Fruit fly (Drosophila melanogaster) whole organism, prepupa: ENCODE results near the gene CG32295.

ENCODE experiments used
- Blimp-1 ChIP-seq: fragments of 200-800 bp; sonication (Bioruptor generic); optimal IDR thresholded peaks from 3 replicates; lab custom pipeline; 2017; ENCODE audit warnings: missing biosample characterization, missing genetic modification characterization, mild to moderate bottlenecking, moderate library complexity, missing genetic modification reagents
- CG10631 ChIP-seq: fragments of 200-800 bp; sonication (Bioruptor generic); optimal IDR thresholded peaks from 2 replicates; lab custom pipeline; 2016; ENCODE audit warnings: missing biosample characterization, missing genetic modification characterization
- CG10669 ChIP-seq: fragments of 200-800 bp; sonication (Bioruptor generic); optimal IDR thresholded peaks from 3 replicates; lab custom pipeline; 2018; ENCODE audit warnings: missing biosample characterization, mild to moderate bottlenecking, missing genetic modification characterization, moderate library complexity
- CG11902 ChIP-seq: fragments of 200-800 bp; sonication (Bioruptor generic); optimal IDR thresholded peaks from 3 replicates; lab custom pipeline; 2016; ENCODE audit warnings: missing biosample characterization, missing genetic modification characterization
- CG15336 ChIP-seq: fragments of 200-800 bp; sonication (Bioruptor generic); IDR thresholded peaks from 2 replicates; pipeline ENCODE4 v1.3.6; 2022; ENCODE audit warnings: missing biosample characterization, missing genetic modification characterization
- CG16779 ChIP-seq: fragments of 200-800 bp; sonication (Bioruptor generic); optimal IDR thresholded peaks from 3 replicates; lab custom pipeline; 2017; ENCODE audit warnings: missing biosample characterization, mild to moderate bottlenecking, missing genetic modification characterization
- CG3032 ChIP-seq: fragments of 200-800 bp; optimal IDR thresholded peaks from 2 replicates; lab custom pipeline; 2019; ENCODE audit warnings: missing biosample characterization, mild to moderate bottlenecking, missing genetic modification characterization, moderate library complexity
- CG31627 ChIP-seq: fragments of 200-800 bp; sonication (Bioruptor generic); optimal IDR thresholded peaks from 3 replicates; lab custom pipeline; 2016; ENCODE audit warnings: missing biosample characterization, missing genetic modification characterization
- CG32006 ChIP-seq: fragments of 200-800 bp; sonication (Bioruptor generic); optimal IDR thresholded peaks from 3 replicates; lab custom pipeline; 2017; ENCODE audit warnings: missing biosample characterization, mild to moderate bottlenecking, missing genetic modification characterization
- CG34406 ChIP-seq: fragments of 200-800 bp; sonication (Bioruptor generic); optimal IDR thresholded peaks from 3 replicates; lab custom pipeline; 2016; ENCODE audit warnings: missing biosample characterization, missing genetic modification characterization
- CG6163 ChIP-seq: fragments of 200-800 bp; sonication (Bioruptor generic); IDR thresholded peaks from 3 replicates; pipeline ENCODE4 v1.3.6; 2022; ENCODE audit warnings: missing biosample characterization, missing genetic modification characterization
- CG6276 ChIP-seq: fragments of 200-800 bp; sonication (Bioruptor generic); optimal IDR thresholded peaks from 2 replicates; lab custom pipeline; 2017; ENCODE audit warnings: missing biosample characterization, mild to moderate bottlenecking, missing genetic modification characterization
- CG6792 ChIP-seq: fragments of 200-800 bp; sonication (Bioruptor generic); optimal IDR thresholded peaks from 3 replicates; lab custom pipeline; 2016; ENCODE audit warnings: missing biosample characterization, missing genetic modification characterization
- CG6808 ChIP-seq: fragments of 200-800 bp; sonication (Bioruptor generic); optimal IDR thresholded peaks from 3 replicates; lab custom pipeline; 2017; ENCODE audit warnings: missing biosample characterization, missing genetic modification characterization, mild to moderate bottlenecking, moderate library complexity, missing genetic modification reagents
- CG6854 ChIP-seq: fragments of 200-800 bp; sonication (Bioruptor generic); optimal IDR thresholded peaks from 2 replicates; lab custom pipeline; 2017; ENCODE audit warnings: missing biosample characterization, mild to moderate bottlenecking, missing genetic modification characterization
- CG7368 ChIP-seq: fragments of 200-800 bp; sonication (Bioruptor generic); optimal IDR thresholded peaks from 3 replicates; lab custom pipeline; 2016; ENCODE audit warnings: missing biosample characterization, missing genetic modification characterization
- CG8319 ChIP-seq: fragments of 200-800 bp; sonication (Bioruptor generic); optimal IDR thresholded peaks from 3 replicates; lab custom pipeline; 2016; ENCODE audit warnings: missing biosample characterization, missing genetic modification characterization
- CG9139 ChIP-seq: fragments of 200-800 bp; sonication (Bioruptor generic); optimal IDR thresholded peaks from 3 replicates; lab custom pipeline; 2017; ENCODE audit warnings: missing biosample characterization, mild to moderate bottlenecking, missing genetic modification characterization
- Eip78C ChIP-seq: fragments of 200-800 bp; sonication (Bioruptor generic); peaks from one replicate; lab custom pipeline; 2016; ENCODE audit warnings: missing biosample characterization, missing genetic modification characterization
- Eip93F ChIP-seq: fragments of 200-800 bp; sonication (Bioruptor generic); optimal IDR thresholded peaks from 2 replicates; lab custom pipeline; 2016; ENCODE audit warnings: missing biosample characterization, mild to moderate bottlenecking, missing genetic modification characterization
- Ets21C ChIP-seq: fragments of 200-800 bp; sonication (Bioruptor generic); optimal IDR thresholded peaks from 3 replicates; lab custom pipeline; 2016; ENCODE audit warnings: missing biosample characterization, missing genetic modification characterization
- Gug ChIP-seq: fragments of 200-800 bp; sonication (Bioruptor generic); IDR thresholded peaks from 2 replicates; pipeline ENCODE4 v1.3.6; 2022; ENCODE audit warnings: missing biosample characterization, missing genetic modification characterization
- Hr38 ChIP-seq: sonication (Bioruptor generic); optimal IDR thresholded peaks from 2 replicates; lab custom pipeline; 2016; ENCODE audit warnings: missing biosample characterization, missing genetic modification characterization
- Hr39 ChIP-seq: fragments of 200-800 bp; sonication (Bioruptor generic); optimal IDR thresholded peaks from 2 replicates; lab custom pipeline; 2016; ENCODE audit warnings: missing biosample characterization, missing genetic modification characterization
- Hr4 ChIP-seq: fragments of 200-800 bp; sonication (Bioruptor generic); optimal IDR thresholded peaks from 3 replicates; lab custom pipeline; 2016; ENCODE audit warnings: missing biosample characterization, missing genetic modification characterization
- Lpt ChIP-seq: fragments of 200-800 bp; sonication (Bioruptor generic); optimal IDR thresholded peaks from 3 replicates; lab custom pipeline; 2016; ENCODE audit warnings: missing biosample characterization, missing genetic modification characterization
- Met ChIP-seq: fragments of 200-800 bp; sonication (Bioruptor generic); optimal IDR thresholded peaks from 3 replicates; lab custom pipeline; 2016; ENCODE audit warnings: missing biosample characterization, missing genetic modification characterization
- OdsH ChIP-seq: fragments of 200-800 bp; sonication (Bioruptor generic); optimal IDR thresholded peaks from 3 replicates; lab custom pipeline; 2016; ENCODE audit warnings: missing biosample characterization, missing genetic modification characterization
- Smox ChIP-seq: fragments of 200-800 bp; sonication (Bioruptor generic); optimal IDR thresholded peaks from 3 replicates; lab custom pipeline; 2016; ENCODE audit warnings: missing biosample characterization, missing genetic modification characterization
- Sox102F ChIP-seq: fragments of 200-800 bp; sonication (Bioruptor generic); optimal IDR thresholded peaks from 2 replicates; lab custom pipeline; 2016; ENCODE audit warnings: missing biosample characterization, mild to moderate bottlenecking, missing genetic modification characterization
- Sox15 ChIP-seq: fragments of 200-800 bp; sonication (Bioruptor generic); optimal IDR thresholded peaks from 3 replicates; lab custom pipeline; 2016; ENCODE audit warnings: missing biosample characterization, missing genetic modification characterization
- achi ChIP-seq: fragments of 200-800 bp; sonication (Bioruptor generic); optimal IDR thresholded peaks from 3 replicates; lab custom pipeline; 2016; ENCODE audit warnings: missing biosample characterization, missing genetic modification characterization
- acj6 ChIP-seq: fragments of 200-800 bp; sonication (Bioruptor generic); optimal IDR thresholded peaks from 3 replicates; lab custom pipeline; 2016; ENCODE audit warnings: missing biosample characterization, missing genetic modification characterization
- dsx ChIP-seq: fragments of 200-800 bp; optimal IDR thresholded peaks from 3 replicates; lab custom pipeline; 2019; ENCODE audit warnings: missing biosample characterization, mild to moderate bottlenecking, missing genetic modification characterization, moderate library complexity; ENCODE audit not compliant: poor library complexity, severe bottlenecking
- esn ChIP-seq: fragments of 200-800 bp; sonication (Bioruptor generic); optimal IDR thresholded peaks from 2 replicates; lab custom pipeline; 2016; ENCODE audit warnings: missing biosample characterization, mild to moderate bottlenecking, missing genetic modification characterization, moderate library complexity
- pdm3 ChIP-seq: fragments of 200-800 bp; sonication (Bioruptor generic); optimal IDR thresholded peaks from 3 replicates; lab custom pipeline; 2016; ENCODE audit warnings: missing biosample characterization, missing genetic modification characterization
- spab ChIP-seq: fragments of 200-800 bp; sonication (Bioruptor generic); optimal IDR thresholded peaks from 2 replicates; lab custom pipeline; 2017; ENCODE audit warnings: missing biosample characterization, mild to moderate bottlenecking, missing genetic modification characterization, missing genetic modification reagents
- ss ChIP-seq, 2 experiments: fragments of 200-800 bp; sonication (Bioruptor generic); optimal IDR thresholded peaks; 2 replicates in 1 of 2; 3 replicates in 1 of 2; lab custom pipeline; 2017 to 2018; ENCODE audit warnings: mild to moderate bottlenecking in 2 of 2, missing biosample characterization in 2 of 2, missing genetic modification characterization in 2 of 2, moderate library complexity in 1 of 2
- svp ChIP-seq: fragments of 200-800 bp; sonication (Bioruptor generic); peaks from one replicate; lab custom pipeline; 2016; ENCODE audit warnings: missing biosample characterization, missing genetic modification characterization
- vri ChIP-seq: fragments of 200-800 bp; sonication (Bioruptor generic); optimal IDR thresholded peaks from 3 replicates; lab custom pipeline; 2016; ENCODE audit warnings: missing biosample characterization, mild to moderate bottlenecking, missing genetic modification characterization

Gene CG32295

dm6 chr3L:2568274-2568673, 41.5 kb upstream of the CG32295 start (continued):
- TF ChIP-seq CG10669 (no peak), Lpt (peak; percentile 32), Sox102F (no peak), CG31627 (GFP tag; lab: Kevin White, UChicago) (no peak), Ets21C (GFP tag; lab: Kevin White, UChicago) (no peak), Hr39 (GFP tag; lab: Kevin White, UChicago) (no peak), CG16779 (tag; lab: Kevin White, UChicago) (no peak)
- TF ChIP-seq, all 60 proteins: peak for 11

dm6 chr3L:2567050-2567609, 40.4 kb upstream of the CG32295 start:
- TF ChIP-seq CG6808, result peak; percentile 67
- no peak for TF ChIP-seq pdm3 (GFP tag; lab: Kevin White, UChicago)
- TF ChIP-seq CG34406, result no peak
- TF ChIP-seq CG10669, result no peak
- TF ChIP-seq spab, result no peak
- no peak for TF ChIP-seq CG3032 (tag; lab: Kevin White, UChicago)
- no peak for TF ChIP-seq CG6276 (GFP tag; lab: Kevin White, UChicago)
- TF ChIP-seq CG15336 (GFP tag; lab: Robert Waterston, UW), result no peak
- peak; percentile 10 for TF ChIP-seq Eip78C
- no peak for TF ChIP-seq esn
- no peak for TF ChIP-seq acj6
- TF ChIP-seq Hr38, result no peak
- TF ChIP-seq Sox102F, result no peak
- no peak for TF ChIP-seq achi (GFP tag; lab: Kevin White, UChicago)
- no peak for TF ChIP-seq CG32006 (GFP tag; lab: Kevin White, UChicago)
- no peak for TF ChIP-seq Met (GFP tag; lab: Kevin White, UChicago)
- TF ChIP-seq CG9139 (GFP tag; lab: Kevin White, UChicago), result peak; percentile 24
- no peak for TF ChIP-seq CG7368 (GFP tag; lab: Kevin White, UChicago)
- TF ChIP-seq Sox15 (GFP tag; lab: Kevin White, UChicago), result no peak
- TF ChIP-seq CG6792, result no peak
- TF ChIP-seq Lpt, result no peak
- TF ChIP-seq CG10631, result no peak
- TF ChIP-seq OdsH, result no peak
- no peak for TF ChIP-seq Blimp-1
- TF ChIP-seq vri (GFP tag; lab: Kevin White, UChicago), result no peak
- TF ChIP-seq svp, result peak; percentile 83
- TF ChIP-seq Gug (GFP tag; lab: Robert Waterston, UW), result no peak
- peak; percentile 28 to 46 for TF ChIP-seq ss (GFP tag; optimal IDR thresholded peaks at IDR 0.05; lab: Kevin White, UChicago)
- TF ChIP-seq CG11902 (GFP tag; lab: Kevin White, UChicago), result no peak

- TF ChIP-seq CG6854 (GFP tag; lab: Kevin White, UChicago) (no peak), CG6792 (no peak), CG8319 (no peak), dsx (GFP tag; lab: Kevin White, UChicago) (no peak), CG10631 (no peak), ss (GFP tag; optimal IDR thresholded peaks at IDR 0.05; lab: Kevin White, UChicago) (no peak), CG6163 (GFP tag; lab: Robert Waterston, UW) (0 out of 3 replicates have a peak, but pooled peaks have one; percentile 21), CG9139 (GFP tag; lab: Kevin White, UChicago) (no peak), Smox (no peak), svp (peak; percentile 96), CG6276 (GFP tag; lab: Kevin White, UChicago) (no peak), CG31627 (GFP tag; lab: Kevin White, UChicago) (no peak), Eip93F (GFP tag; lab: Kevin White, UChicago) (no peak), Blimp-1 (no peak), CG16779 (tag; lab: Kevin White, UChicago) (no peak), Hr4 (GFP tag; lab: Kevin White, UChicago) (no peak)
These were observed 39.3 kb upstream of the CG32295 start for dm6 chr3L:2566029-2566428.
